Fruit fly (Drosophila melanogaster) whole organism, prepupa: Measurements from ENCODE around the gene CG17329.

Source experiments
- CG6792 ChIP-seq: fragments of 200-800 bp; sonication (Bioruptor generic); optimal IDR thresholded peaks from 3 replicates; lab custom pipeline; 2016; ENCODE audit warnings: missing biosample characterization, missing genetic modification characterization
- CG7368 ChIP-seq: fragments of 200-800 bp; sonication (Bioruptor generic); optimal IDR thresholded peaks from 3 replicates; lab custom pipeline; 2016; ENCODE audit warnings: missing biosample characterization, missing genetic modification characterization
- CG8632 ChIP-seq: fragments of 200-800 bp; sonication (Bioruptor generic); optimal IDR thresholded peaks from 3 replicates; lab custom pipeline; 2016; ENCODE audit warnings: missing biosample characterization, missing genetic modification characterization
- Eip75B ChIP-seq: fragments of 200-800 bp; sonication (Bioruptor generic); optimal IDR thresholded peaks from 3 replicates; lab custom pipeline; 2016; ENCODE audit warnings: missing biosample characterization, missing genetic modification characterization
- Eip93F ChIP-seq: fragments of 200-800 bp; sonication (Bioruptor generic); optimal IDR thresholded peaks from 2 replicates; lab custom pipeline; 2016; ENCODE audit warnings: missing biosample characterization, mild to moderate bottlenecking, missing genetic modification characterization
- Hr39 ChIP-seq: fragments of 200-800 bp; sonication (Bioruptor generic); optimal IDR thresholded peaks from 2 replicates; lab custom pipeline; 2016; ENCODE audit warnings: missing biosample characterization, missing genetic modification characterization
- OdsH ChIP-seq: fragments of 200-800 bp; sonication (Bioruptor generic); optimal IDR thresholded peaks from 3 replicates; lab custom pipeline; 2016; ENCODE audit warnings: missing biosample characterization, missing genetic modification characterization
- Sox102F ChIP-seq: fragments of 200-800 bp; sonication (Bioruptor generic); optimal IDR thresholded peaks from 2 replicates; lab custom pipeline; 2016; ENCODE audit warnings: missing biosample characterization, mild to moderate bottlenecking, missing genetic modification characterization
- Sox14 ChIP-seq: fragments of 200-800 bp; sonication (Bioruptor generic); optimal IDR thresholded peaks from 3 replicates; lab custom pipeline; 2016; ENCODE audit warnings: missing biosample characterization, missing genetic modification characterization
- dac ChIP-seq: fragments of 200-800 bp; sonication (Bioruptor generic); optimal IDR thresholded peaks from 2 replicates; lab custom pipeline; 2017; ENCODE audit warnings: missing biosample characterization, mild to moderate bottlenecking, missing genetic modification characterization

dm6 chr2L:16302773-16303279, 11.7 kb downstream of the CG17329 start, which contains the start of gene GMF:
- TF ChIP-seq CG7368 (GFP tag; lab: Kevin White, UChicago) (no peak), CG6792 (GFP tag; lab: Kevin White, UChicago) (no peak), OdsH (GFP tag; lab: Kevin White, UChicago) (no peak), CG8632 (GFP tag; lab: Kevin White, UChicago) (no peak), Hr39 (GFP tag; lab: Kevin White, UChicago) (no peak), Eip93F (no peak), Sox14 (peak; percentile 41), Eip75B (no peak), Sox102F (GFP tag; lab: Kevin White, UChicago) (no peak), dac (GFP tag; lab: Kevin White, UChicago) (no peak)
